Worm (Caenorhabditis elegans) whole organism, L4/young adult: Measurements from ENCODE around the gene C49C3.9.

ENCODE experiments used
- W03F9.2 ChIP-seq: fragments of 150-350 bp; optimal IDR thresholded peaks from 2 replicates; lab custom pipeline; 2014; ENCODE audit warnings: missing biosample characterization, missing genetic modification characterization
- dao-5 ChIP-seq: sonication (generic microtip); optimal IDR thresholded peaks from 2 replicates; lab custom pipeline; 2016; ENCODE audit warnings: missing genotype, missing genetic modification characterization, moderate library complexity, missing compliant biosample characterization
- him-1 ChIP-seq: sonication (generic microtip); optimal IDR thresholded peaks from 2 replicates; lab custom pipeline; 2016; ENCODE audit warnings: missing genotype, missing genetic modification reagents, missing genetic modification characterization, missing compliant biosample characterization

DNA sequence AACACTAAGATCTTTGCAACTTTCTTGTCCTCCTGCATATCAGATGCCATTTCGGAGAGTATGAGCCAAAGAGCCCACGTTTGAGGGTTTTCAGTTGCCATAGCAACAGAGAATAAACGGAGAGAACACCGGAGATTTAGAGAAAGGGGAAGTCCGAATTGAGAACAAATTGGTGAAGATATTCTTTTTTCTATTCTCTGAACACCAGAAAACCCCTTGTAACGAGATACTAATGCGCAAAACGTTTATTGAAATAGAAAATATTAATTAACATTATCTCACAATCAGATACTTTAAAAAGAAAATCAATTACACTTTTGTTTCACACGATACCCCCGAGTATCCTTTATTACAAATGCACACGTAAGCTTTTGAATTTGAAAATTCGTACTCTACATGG, 40.2 kb downstream of the C49C3.9 start, which contains the start of gene ifta-2:
- TF ChIP-seq dao-5 (tag; lab: Kevin White, UChicago) = no peak
- TF ChIP-seq him-1 (tag; lab: Kevin White, UChicago) = no peak
- TF ChIP-seq W03F9.2 (tag; lab: Kevin White, UChicago) = no peak
